Fruit fly (Drosophila melanogaster): Measurements from ENCODE around the gene ND-ACP.
A peak's percentile ranks its signal among the peaks of the same experiment; 100 is the strongest.

ND-ACP gene

dm6 chr3L:1313039-1313766 is 16.5 kb upstream of the ND-ACP start, which contains the start of the genes sturkopf and Herc4 (continued):
- TF ChIP-seq CG32532 (GFP tag; IDR thresholded peaks at IDR 0.05) (peak; percentile 76), CG14050 (GFP tag; IDR thresholded peaks at IDR 0.05) (no peak), CG11504 (tag; optimal IDR thresholded peaks at IDR 0.05) (no peak), her (GFP tag; optimal IDR thresholded peaks at IDR 0.05) (peak; percentile 76), CG10565 (GFP tag; optimal IDR thresholded peaks at IDR 0.05) (no peak), slp2 (GFP tag; optimal IDR thresholded peaks at IDR 0.05) (peak; percentile 77), CG17568 (GFP tag; optimal IDR thresholded peaks at IDR 0.05) (no peak), CG6254 (GFP tag; optimal IDR thresholded peaks at IDR 0.05) (peak; percentile 7), vvl (GFP tag; IDR thresholded peaks at IDR 0.05) (peak; percentile 70; the same call in 1 of the 2 replicates), abd-A (tag; optimal IDR thresholded peaks at IDR 0.05) (no peak), Sry-δ (GFP tag; optimal IDR thresholded peaks at IDR 0.05) (peak; percentile 58), sc (optimal IDR thresholded peaks at IDR 0.05) (no peak), sc (GFP tag; optimal IDR thresholded peaks at IDR 0.05) (peak; percentile 64), pum (GFP tag; optimal IDR thresholded peaks at IDR 0.05) (peak; percentile 85), shn (GFP tag; optimal IDR thresholded peaks at IDR 0.05) (peak; percentile 78), CG17359 (tag; optimal IDR thresholded peaks at IDR 0.05) (peak; percentile 13), zen2 (GFP tag; IDR thresholded peaks at IDR 0.05; ENCODE audit: partially characterized antibody) (no peak), Fer2 (tag; optimal IDR thresholded peaks at IDR 0.05) (peak; percentile 31), z (GFP tag; IDR thresholded peaks at IDR 0.05) (no peak), lov (optimal IDR thresholded peaks at IDR 0.05) (no peak), lov (GFP tag; IDR thresholded peaks at IDR 0.05) (no peak), Hmr (GFP tag; optimal IDR thresholded peaks at IDR 0.05) (peak; percentile 84), Poxn (GFP tag; IDR thresholded peaks at IDR 0.05) (peak; percentile 42; the same call in 1 of the 2 replicates), Dad (GFP tag; optimal IDR thresholded peaks at IDR 0.05) (peak; percentile 40), E2f2 (GFP tag; IDR thresholded peaks at IDR 0.05) (peak; percentile 38; the same call in 1 of the 2 replicates), org-1 (GFP tag; optimal IDR thresholded peaks at IDR 0.05) (peak; percentile 67), CG6689 (GFP tag; IDR thresholded peaks at IDR 0.05) (peak; percentile 64), CG3407 (GFP tag; optimal IDR thresholded peaks at IDR 0.05) (peak; percentile 69), CTCF (GFP tag; optimal IDR thresholded peaks at IDR 0.05) (no peak), Vsx1 (GFP tag; optimal IDR thresholded peaks at IDR 0.05) (no peak), CG10321 (GFP tag; IDR thresholded peaks at IDR 0.05) (no peak), Dll (GFP tag; IDR thresholded peaks at IDR 0.05; ENCODE audit: partially characterized antibody) (no peak), CG10959 (GFP tag; IDR thresholded peaks at IDR 0.05) (no peak), Fer1 (GFP tag; optimal IDR thresholded peaks at IDR 0.05) (peak; percentile 56), CG10274 (GFP tag; optimal IDR thresholded peaks at IDR 0.05) (no peak), CG1603 (tag; optimal IDR thresholded peaks at IDR 0.05) (no peak), Eip74EF (GFP tag; optimal IDR thresholded peaks at IDR 0.05) (no peak), Oaz (GFP tag; IDR thresholded peaks at IDR 0.05) (0 out of 2 replicates have a peak, but pooled peaks have one; percentile 16), grn (GFP tag; optimal IDR thresholded peaks at IDR 0.05) (peak; percentile 38), PHDP (tag; optimal IDR thresholded peaks at IDR 0.05) (peak; percentile 72), Deaf1 (tag; optimal IDR thresholded peaks at IDR 0.05) (no peak), Ravus (GFP tag; IDR thresholded peaks at IDR 0.05) (no peak), gcm (GFP tag; optimal IDR thresholded peaks at IDR 0.05) (peak; percentile 60), nmo (GFP tag; optimal IDR thresholded peaks at IDR 0.05) (peak; percentile 78), Xrp1 (GFP tag; IDR thresholded peaks at IDR 0.05) (0 out of 2 replicates have a peak, but pooled peaks have one; percentile 46), CG14441 (GFP tag; IDR thresholded peaks at IDR 0.05) (peak; percentile 50), CG16815 (GFP tag; optimal IDR thresholded peaks at IDR 0.05) (peak; percentile 67), en (GFP tag; optimal IDR thresholded peaks at IDR 0.05) (peak; percentile 83), da (GFP tag; optimal IDR thresholded peaks at IDR 0.05) (peak; percentile 47), bowl (GFP tag; IDR thresholded peaks at IDR 0.05) (no peak), NK7.1 (GFP tag; optimal IDR thresholded peaks at IDR 0.05) (peak; percentile 32)
